Worm (Caenorhabditis elegans) whole organism, midembryonic: ENCODE data around the gene cat-2.

Source experiments
- T22C8.4 ChIP-seq: fragments of 200-800 bp; sonication (Bioruptor generic); IDR thresholded peaks from 2 replicates; pipeline ENCODE4 v1.3.6; 2022; ENCODE audit warnings: missing genetic modification characterization, missing compliant biosample characterization
- cog-1 ChIP-seq: sonication (generic microtip); optimal IDR thresholded peaks from 2 replicates; lab custom pipeline; 2016; ENCODE audit warnings: missing genetic modification characterization, missing compliant biosample characterization
- flt-1 ChIP-seq: fragments of 200-800 bp; sonication (Bioruptor generic); IDR thresholded peaks from 2 replicates; pipeline ENCODE4 v1.3.6; 2022; ENCODE audit warnings: missing genetic modification characterization, missing compliant biosample characterization
- klf-2 ChIP-seq: fragments of 200-800 bp; sonication (Bioruptor generic); conservative IDR thresholded peaks from 2 replicates; pipeline ENCODE4 v1.3.6; 2022; ENCODE audit warnings: missing genetic modification reagents, missing genetic modification characterization, missing compliant biosample characterization
- med-1 ChIP-seq: sonication (generic microtip); optimal IDR thresholded peaks from 2 replicates; lab custom pipeline; 2017; ENCODE audit warnings: missing genetic modification characterization, mild to moderate bottlenecking, missing compliant biosample characterization, antibody characterized with exemption, missing genetic modification reagents; ENCODE audit not compliant: insufficient read depth
- ref-1 ChIP-seq: fragments of 200-800 bp; sonication (Bioruptor generic); conservative IDR thresholded peaks from 2 replicates; pipeline ENCODE4 v1.3.6; 2022; ENCODE audit warnings: missing genetic modification reagents, missing genetic modification characterization, missing compliant biosample characterization
- tab-1 ChIP-seq: fragments of 200-800 bp; sonication (Bioruptor generic); IDR thresholded peaks from 2 replicates; pipeline ENCODE4 v1.3.6; 2022; ENCODE audit warnings: missing genetic modification characterization, missing compliant biosample characterization
- ztf-23 ChIP-seq: fragments of 200-800 bp; sonication (Bioruptor generic); IDR thresholded peaks from 2 replicates; pipeline ENCODE4 v1.3.6; 2022; ENCODE audit warnings: missing genetic modification reagents, missing genetic modification characterization, missing compliant biosample characterization
- ztf-29 ChIP-seq: fragments of 200-800 bp; sonication (Bioruptor generic); IDR thresholded peaks from 2 replicates; pipeline ENCODE4 v1.3.6; 2022; ENCODE audit warnings: missing genetic modification reagents, missing genetic modification characterization, missing compliant biosample characterization

Gene cat-2

DNA sequence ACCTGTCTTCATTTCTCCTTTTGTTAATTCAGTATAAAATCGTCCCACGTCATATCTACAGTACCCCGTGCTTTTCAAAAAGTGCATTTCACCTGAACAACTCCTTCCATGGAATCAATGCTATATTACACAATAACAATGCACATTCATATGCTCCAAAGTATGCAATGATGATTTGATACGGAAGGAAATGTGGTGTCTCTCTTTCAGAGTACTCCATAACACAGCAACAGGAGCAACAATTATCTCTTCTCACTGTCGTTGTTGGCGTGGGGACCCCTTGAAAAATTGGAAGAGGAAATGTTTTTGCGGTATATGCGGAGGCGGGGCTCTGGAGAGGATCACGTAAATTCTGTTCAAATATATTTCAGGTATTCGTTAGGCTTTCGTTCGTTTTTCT lies at the start of gene cat-2:
TSS of gene cat-2 (plus strand) at position 301 of the 400 bp plus-strand sequence.
- no peak for TF ChIP-seq ztf-29 (GFP tag; lab: Robert Waterston, UW)
- TF ChIP-seq klf-2 (GFP tag; lab: Robert Waterston, UW) = no peak
- TF ChIP-seq flt-1 (GFP tag; lab: Robert Waterston, UW) = no peak
- TF ChIP-seq ref-1 = no peak
- no peak for TF ChIP-seq cog-1 (tag; lab: Kevin White, UChicago)
- TF ChIP-seq ztf-23 = no peak
- no peak for TF ChIP-seq tab-1 (GFP tag; lab: Robert Waterston, UW)
- TF ChIP-seq T22C8.4 = no peak
- no peak for TF ChIP-seq med-1

DNA sequence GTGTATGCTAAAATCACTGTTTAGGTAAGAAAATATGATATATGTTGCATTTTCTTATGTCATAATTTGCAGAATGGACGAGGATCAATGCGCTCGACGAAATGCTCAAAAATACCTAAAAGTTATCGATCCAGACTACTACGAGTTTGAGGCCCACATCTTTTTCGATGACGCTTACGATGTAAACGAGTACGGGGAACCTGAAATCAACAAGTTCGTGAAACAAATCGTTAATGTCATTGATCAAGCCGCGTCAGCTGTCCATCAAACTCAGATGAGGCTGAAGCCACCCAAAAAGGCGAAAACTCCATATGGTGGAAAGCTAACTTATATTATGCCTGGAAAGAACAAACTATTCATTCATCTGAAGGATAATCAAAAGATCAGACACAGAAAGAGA lies 49.5 kb upstream of the cat-2 start:
- no peak for TF ChIP-seq ref-1
- no peak for TF ChIP-seq flt-1 (GFP tag; lab: Robert Waterston, UW)
- TF ChIP-seq ztf-29 (GFP tag; lab: Robert Waterston, UW) = no peak
- no peak for TF ChIP-seq tab-1 (GFP tag; lab: Robert Waterston, UW)
- no peak for TF ChIP-seq klf-2 (GFP tag; lab: Robert Waterston, UW)
- TF ChIP-seq ztf-23 = no peak
- TF ChIP-seq med-1 = no peak
- TF ChIP-seq T22C8.4 = no peak
- TF ChIP-seq cog-1 (tag; lab: Kevin White, UChicago) = no peak

DNA sequence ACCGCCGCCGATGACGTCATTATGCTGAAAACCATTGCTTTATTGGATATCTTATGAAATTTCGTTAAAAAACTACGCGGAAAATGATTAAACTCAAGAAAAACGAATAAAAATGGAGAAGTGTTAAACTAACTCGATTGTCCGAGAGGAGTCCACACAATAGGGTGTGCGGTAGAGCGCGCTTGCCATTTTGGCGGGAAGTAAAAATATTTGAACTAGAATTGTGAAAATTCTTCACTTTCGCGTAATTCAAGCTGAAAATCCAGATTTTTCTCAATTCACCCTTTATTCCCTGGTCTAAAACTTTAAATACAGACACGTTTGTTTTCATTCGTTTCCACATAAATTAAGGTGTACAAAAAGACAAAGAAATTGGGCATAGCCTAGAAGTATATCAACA lies 41.0 kb upstream of the cat-2 start, which contains the start of gene F48A11.4:
TSS of gene F48A11.4 (minus strand) at position 24 of the 400 bp plus-strand sequence.
- TF ChIP-seq ztf-29 (GFP tag; lab: Robert Waterston, UW) = no peak
- no peak for TF ChIP-seq ref-1
- TF ChIP-seq tab-1 (GFP tag; lab: Robert Waterston, UW) = no peak
- peak; percentile 75 for TF ChIP-seq flt-1 (GFP tag; lab: Robert Waterston, UW)
- TF ChIP-seq cog-1 (tag; lab: Kevin White, UChicago) = peak; percentile 66
- TF ChIP-seq klf-2 (GFP tag; lab: Robert Waterston, UW) = no peak
- TF ChIP-seq T22C8.4 = no peak
- TF ChIP-seq ztf-23 = peak; percentile 78
- TF ChIP-seq med-1 = no peak

DNA sequence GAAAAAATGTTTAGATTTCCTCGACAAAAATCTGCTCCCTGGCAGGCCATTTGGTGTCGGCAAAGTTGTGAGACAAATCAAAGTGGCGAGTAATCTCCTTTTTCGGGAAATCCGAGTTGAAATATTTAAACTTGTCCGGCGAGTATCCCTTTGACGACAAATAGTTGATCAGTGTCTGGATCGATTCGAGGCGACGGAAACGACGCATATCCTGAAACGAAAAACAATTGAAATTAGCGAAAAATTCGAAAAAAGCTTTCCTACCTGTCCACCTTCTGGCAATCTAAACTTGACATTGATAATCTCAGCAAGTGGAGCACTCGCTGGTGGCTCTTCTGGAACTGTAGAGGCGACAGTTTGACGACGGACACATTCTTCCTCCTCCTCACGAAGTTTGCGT lies 40.3 kb upstream of the cat-2 start:
- TF ChIP-seq med-1 = no peak
- no peak for TF ChIP-seq ref-1
- no peak for TF ChIP-seq flt-1 (GFP tag; lab: Robert Waterston, UW)
- TF ChIP-seq cog-1 (tag; lab: Kevin White, UChicago) = no peak
- no peak for TF ChIP-seq klf-2 (GFP tag; lab: Robert Waterston, UW)
- no peak for TF ChIP-seq tab-1 (GFP tag; lab: Robert Waterston, UW)
- no peak for TF ChIP-seq ztf-23
- TF ChIP-seq ztf-29 (GFP tag; lab: Robert Waterston, UW) = no peak

ce11 chrII:219846-220503 lies 37.6 kb upstream of the cat-2 start:
- TF ChIP-seq flt-1 (GFP tag; lab: Robert Waterston, UW) (no peak), T22C8.4 (no peak), tab-1 (GFP tag; lab: Robert Waterston, UW) (no peak), ref-1 (no peak), ztf-23 (no peak), klf-2 (GFP tag; lab: Robert Waterston, UW) (no peak), ztf-29 (GFP tag; lab: Robert Waterston, UW) (no peak), cog-1 (tag; lab: Kevin White, UChicago) (no peak), med-1 (no peak)

ce11 chrII:220602-221001 lies 37.0 kb upstream of the cat-2 start, which contains the start of gene ubxn-3:
Gene ubxn-3, minus strand, starts transcription at chrII:220667.
- no peak for TF ChIP-seq ztf-29 (GFP tag; lab: Robert Waterston, UW)
- no peak for TF ChIP-seq flt-1 (GFP tag; lab: Robert Waterston, UW)
- TF ChIP-seq ref-1 = no peak
- no peak for TF ChIP-seq T22C8.4
- no peak for TF ChIP-seq med-1

ce11 chrII:221212-221611 lies 36.4 kb upstream of the cat-2 start:
- TF ChIP-seq tab-1 (GFP tag; lab: Robert Waterston, UW) (0 out of 2 replicates have a peak, but pooled peaks have one; percentile 24), klf-2 (GFP tag; lab: Robert Waterston, UW) (no peak), med-1 (no peak), ztf-29 (GFP tag; lab: Robert Waterston, UW) (no peak), cog-1 (tag; lab: Kevin White, UChicago) (peak; percentile 20), flt-1 (GFP tag; lab: Robert Waterston, UW) (0 out of 2 replicates have a peak, but pooled peaks have one; percentile 58), T22C8.4 (no peak), ztf-23 (no peak), ref-1 (no peak)

DNA sequence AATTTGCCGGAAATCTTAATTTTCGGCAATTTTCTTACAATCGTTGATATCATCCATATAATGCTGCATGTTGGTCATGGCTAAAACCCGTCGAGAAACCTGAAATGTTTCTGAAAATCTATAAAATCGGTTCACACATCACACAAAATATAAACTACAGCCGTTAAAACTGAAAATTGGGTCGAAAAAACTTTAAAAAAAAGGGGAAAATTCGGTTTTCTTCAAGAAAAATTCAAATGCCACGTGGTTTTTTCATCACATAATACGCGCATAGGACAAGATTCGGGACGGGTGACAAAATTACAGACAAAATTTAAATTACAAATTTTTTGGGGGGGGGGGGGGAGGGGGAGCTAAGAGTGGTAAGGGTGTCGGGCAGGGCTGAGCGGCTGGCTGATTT lies 25.0 kb upstream of the cat-2 start, which contains the start of gene Y43H11AL.1:
TSS of gene Y43H11AL.1 (minus strand) at position 101 of the 400 bp plus-strand sequence.
- TF ChIP-seq flt-1 (GFP tag; lab: Robert Waterston, UW) (no peak), cog-1 (tag; lab: Kevin White, UChicago) (no peak), ztf-29 (GFP tag; lab: Robert Waterston, UW) (no peak), klf-2 (GFP tag; lab: Robert Waterston, UW) (no peak), ztf-23 (no peak), tab-1 (GFP tag; lab: Robert Waterston, UW) (no peak), med-1 (no peak), T22C8.4 (no peak), ref-1 (no peak)

ce11 chrII:237721-238120 lies 19.9 kb upstream of the cat-2 start, which contains the start of gene laat-1:
Gene laat-1, minus strand, starts transcription at chrII:237821.
- TF ChIP-seq ref-1 (no peak), cog-1 (tag; lab: Kevin White, UChicago) (no peak), tab-1 (GFP tag; lab: Robert Waterston, UW) (no peak), T22C8.4 (no peak), med-1 (no peak), ztf-23 (no peak), flt-1 (GFP tag; lab: Robert Waterston, UW) (no peak), ztf-29 (GFP tag; lab: Robert Waterston, UW) (no peak), klf-2 (GFP tag; lab: Robert Waterston, UW) (no peak)

- TF ChIP-seq flt-1 (GFP tag; lab: Robert Waterston, UW) (no peak), ztf-29 (GFP tag; lab: Robert Waterston, UW) (no peak), med-1 (no peak), ztf-23 (no peak), cog-1 (tag; lab: Kevin White, UChicago) (no peak), T22C8.4 (no peak), tab-1 (GFP tag; lab: Robert Waterston, UW) (no peak), klf-2 (GFP tag; lab: Robert Waterston, UW) (no peak), ref-1 (no peak)
Observed at ce11 chrII:240043-240442, 17.6 kb upstream of the cat-2 start.
